Worm (Caenorhabditis elegans): ENCODE measurements around the gene C34F11.5.

The C34F11.5 gene

DNA sequence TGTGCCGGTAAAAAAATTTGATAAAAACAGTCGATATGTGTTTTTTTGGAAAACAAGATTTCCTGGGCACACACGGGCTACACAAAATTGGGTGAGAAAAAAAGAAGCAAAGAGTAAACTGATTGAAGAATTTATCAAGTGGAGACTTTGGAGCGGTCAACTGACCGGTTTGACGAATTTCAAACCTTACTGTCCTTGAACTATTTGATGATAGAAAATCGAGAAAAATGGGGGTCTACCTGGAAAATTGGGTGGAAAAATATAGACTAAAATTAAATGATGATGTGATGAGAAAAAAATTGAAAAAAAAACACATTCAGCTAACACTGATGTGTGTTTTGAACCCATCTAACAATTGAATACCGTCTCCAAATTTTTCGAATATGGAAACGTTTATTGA, 15.2 kb downstream of the C34F11.5 start, which contains the start of gene C34F11.8 (continued):
- TF ChIP-seq lsy-2 (tag; optimal IDR thresholded peaks at IDR 0.05) (peak in 1 of 2 experiments; percentile 14), mab-9 (GFP tag; IDR thresholded peaks at IDR 0.05) (no peak), efl-1 (optimal IDR thresholded peaks at IDR 0.05) (no peak), efl-1 (GFP tag; optimal IDR thresholded peaks at IDR 0.05 in 1 of 2) (no peak)

DNA sequence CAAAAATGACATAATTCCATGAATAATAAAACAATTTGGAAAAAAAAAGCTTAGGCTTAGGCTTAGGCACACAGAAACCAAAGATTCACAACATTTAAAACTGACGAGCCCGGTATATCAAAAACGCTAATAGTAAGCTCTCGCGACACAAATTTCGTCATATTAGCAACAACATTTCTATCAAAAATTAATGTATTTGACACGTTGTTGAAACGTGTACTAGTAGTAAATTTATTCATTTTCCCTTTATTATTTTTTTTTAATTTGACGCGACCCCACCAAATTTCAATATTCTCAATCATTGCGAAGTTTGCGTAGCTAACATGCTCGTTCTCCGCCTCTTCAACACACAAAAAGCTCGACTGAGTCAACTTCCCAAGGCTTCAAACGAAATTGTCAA, 16.4 kb downstream of the C34F11.5 start, which contains the start of gene C34F11.2:
TSS of gene C34F11.2 (plus strand) at position 301 of the 400 bp plus-strand sequence.
- TF ChIP-seq C34B4.2 (tag; optimal IDR thresholded peaks at IDR 0.05) (no peak), grh-1 (GFP tag; IDR thresholded peaks at IDR 0.05) (no peak), irx-1 (tag; optimal IDR thresholded peaks at IDR 0.05) (no peak), pag-3 (tag; optimal IDR thresholded peaks at IDR 0.05; ENCODE audit: borderline replicate concordance, insufficient read depth) (no peak), swsn-7 (tag; optimal IDR thresholded peaks at IDR 0.05) (no peak), lin-15B (tag; optimal IDR thresholded peaks at IDR 0.05) (no peak)

DNA sequence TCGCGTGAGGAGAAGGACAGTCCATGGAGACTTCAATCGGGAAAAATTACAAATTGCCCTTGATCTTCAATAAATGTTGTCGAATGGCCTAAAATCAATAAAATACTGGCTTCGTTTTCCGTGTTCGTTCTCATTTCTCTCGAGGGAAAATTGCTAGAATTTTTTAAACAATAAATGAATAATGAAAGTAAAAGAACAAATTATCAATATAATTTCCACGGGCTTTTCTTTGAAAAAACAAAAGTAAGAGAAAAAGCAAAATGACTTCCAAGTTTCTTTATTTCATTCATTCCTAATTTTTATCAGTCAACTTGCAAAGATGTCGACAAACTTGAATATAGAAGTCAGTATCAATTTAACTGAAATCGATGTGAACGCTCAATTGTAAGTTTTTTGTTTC, 17.1 kb downstream of the C34F11.5 start, which contains the start of gene C34F11.1:
TSS of gene C34F11.1 (plus strand) at position 301 of the 400 bp plus-strand sequence.
- TF ChIP-seq isw-1 (GFP tag; IDR thresholded peaks at IDR 0.05): no peak
- TF ChIP-seq hlh-4 (tag; optimal IDR thresholded peaks at IDR 0.05): no peak
- no peak for TF ChIP-seq egl-13 (tag; optimal IDR thresholded peaks at IDR 0.05)
- no peak for TF ChIP-seq lin-39 (tag; optimal IDR thresholded peaks at IDR 0.05)
- no peak for TF ChIP-seq pax-3 (tag; optimal IDR thresholded peaks at IDR 0.05)

DNA sequence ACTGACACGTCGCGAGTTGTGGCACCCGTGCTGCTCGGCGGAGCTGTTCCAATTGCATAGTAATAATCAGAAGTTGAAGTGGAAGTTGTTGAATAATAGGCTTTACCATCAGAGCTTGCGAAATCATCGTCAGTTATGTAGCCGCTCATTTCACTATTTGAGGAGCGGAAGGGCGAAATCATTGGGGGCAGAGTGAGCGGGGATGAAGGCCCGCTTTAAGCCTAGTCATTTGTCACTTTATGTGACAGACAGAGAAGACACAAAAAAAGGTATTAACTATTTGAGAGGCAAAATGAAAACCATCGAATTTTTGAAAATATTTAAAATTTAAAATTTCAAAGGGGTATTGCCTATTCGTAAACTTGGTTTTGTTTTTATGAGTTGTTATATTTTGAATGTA, 22.7 kb downstream of the C34F11.5 start:
- no peak for TF ChIP-seq efl-1 (optimal IDR thresholded peaks at IDR 0.05)
- peak in 1 of 2 experiments; percentile 58 for TF ChIP-seq efl-1 (GFP tag; optimal IDR thresholded peaks at IDR 0.05 in 1 of 2)
- TF ChIP-seq dpl-1 (GFP tag; optimal IDR thresholded peaks at IDR 0.05): no peak

DNA sequence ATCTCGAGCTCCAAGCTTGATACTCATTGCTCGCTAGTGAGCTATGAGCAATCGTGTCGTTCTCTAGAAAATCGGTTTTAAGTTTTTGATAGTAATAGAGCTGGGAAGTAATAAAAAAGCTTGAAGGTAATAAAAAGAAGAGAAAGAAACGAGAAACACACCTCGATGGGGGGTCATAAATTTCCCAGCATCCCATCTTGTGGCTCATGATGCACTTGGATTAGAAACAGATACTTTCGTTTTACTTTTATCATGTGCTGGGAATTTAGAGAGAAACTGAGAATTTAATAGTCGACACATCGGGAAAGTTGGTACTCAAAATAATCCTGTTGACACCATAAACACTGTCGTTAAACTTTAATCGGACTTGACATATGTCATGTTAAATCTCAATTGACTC, 25.0 kb downstream of the C34F11.5 start:
- TF ChIP-seq rnt-1 (tag; optimal IDR thresholded peaks at IDR 0.05) (peak; percentile 65), lsy-2 (tag; optimal IDR thresholded peaks at IDR 0.05) (peak in 1 of 2 experiments; percentile 19), unc-86 (tag; optimal IDR thresholded peaks at IDR 0.05) (no peak), dsc-1 (tag; optimal IDR thresholded peaks at IDR 0.05) (peak; percentile 96), unc-130 (tag; optimal IDR thresholded peaks at IDR 0.05) (peak; percentile 16), nhr-71 (tag; optimal IDR thresholded peaks at IDR 0.05) (peak; percentile 36), ztf-11 (tag; optimal IDR thresholded peaks at IDR 0.05) (no peak), snpc-4 (tag; optimal IDR thresholded peaks at IDR 0.05) (no peak), C16A3.4 (tag; optimal IDR thresholded peaks at IDR 0.05) (peak; percentile 2), fkh-4 (tag; optimal IDR thresholded peaks at IDR 0.05; ENCODE audit: borderline replicate concordance) (peak; percentile 73), snu-23 (GFP tag; optimal IDR thresholded peaks at IDR 0.05) (peak; percentile 16)

DNA sequence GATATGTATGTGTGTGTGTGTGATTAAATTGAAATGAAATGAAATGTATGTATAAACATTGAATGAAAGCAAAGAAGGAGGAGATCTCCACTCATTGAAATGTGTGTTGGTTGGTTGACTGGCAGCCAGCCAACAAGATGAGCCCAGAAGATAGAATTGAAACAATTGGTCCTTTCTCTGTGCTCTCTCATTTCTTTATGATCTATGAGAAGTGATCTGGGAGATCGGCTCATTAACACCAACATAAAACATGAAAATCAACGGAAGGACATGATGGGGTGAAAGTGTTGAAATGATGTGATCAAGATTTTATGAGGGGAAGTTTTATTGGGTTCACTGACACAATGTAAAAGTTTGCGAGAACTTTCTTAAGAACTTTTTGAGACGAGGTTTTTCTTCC, 27.2 kb downstream of the C34F11.5 start:
- peak; percentile 1 for TF ChIP-seq snu-23 (GFP tag; optimal IDR thresholded peaks at IDR 0.05)
- no peak for TF ChIP-seq mab-9 (GFP tag; IDR thresholded peaks at IDR 0.05)
- TF ChIP-seq isw-1 (GFP tag; IDR thresholded peaks at IDR 0.05): no peak
- TF ChIP-seq ceh-90 (tag; optimal IDR thresholded peaks at IDR 0.05): no peak
- TF ChIP-seq nhr-19 (GFP tag; conservative IDR thresholded peaks at IDR 0.05): no peak
- no peak for TF ChIP-seq fos-1 (tag; optimal IDR thresholded peaks at IDR 0.05)
- no peak for TF ChIP-seq fkh-10 (GFP tag; optimal IDR thresholded peaks at IDR 0.05)
- TF ChIP-seq lin-39 (tag; optimal IDR thresholded peaks at IDR 0.05): no peak
- no peak for TF ChIP-seq efl-1 (optimal IDR thresholded peaks at IDR 0.05)
- TF ChIP-seq efl-1 (GFP tag; optimal IDR thresholded peaks at IDR 0.05 in 1 of 2): no peak
- no peak for TF ChIP-seq tbx-2 (tag; optimal IDR thresholded peaks at IDR 0.05)
- TF ChIP-seq lin-14 (GFP tag; optimal IDR thresholded peaks at IDR 0.05): peak; percentile 5
- TF ChIP-seq dsc-1 (tag; optimal IDR thresholded peaks at IDR 0.05): peak; percentile 32
- TF ChIP-seq nhr-71 (tag; optimal IDR thresholded peaks at IDR 0.05): peak; percentile 41
- no peak for TF ChIP-seq C16A3.4 (tag; optimal IDR thresholded peaks at IDR 0.05)
- no peak for TF ChIP-seq ets-5 (GFP tag; IDR thresholded peaks at IDR 0.05)
- TF ChIP-seq nhr-84 (tag; optimal IDR thresholded peaks at IDR 0.05): no peak
- TF ChIP-seq lsy-2 (tag; optimal IDR thresholded peaks at IDR 0.05): peak in 1 of 2 experiments; percentile 1
- TF ChIP-seq rnt-1 (tag; optimal IDR thresholded peaks at IDR 0.05): peak; percentile 72
- TF ChIP-seq nhr-76 (tag; optimal IDR thresholded peaks at IDR 0.05): no peak
- TF ChIP-seq sup-37 (GFP tag; optimal IDR thresholded peaks at IDR 0.05): no peak
- TF ChIP-seq blmp-1 (tag; optimal IDR thresholded peaks at IDR 0.05): no peak
- no peak for TF ChIP-seq egl-13 (tag; optimal IDR thresholded peaks at IDR 0.05)
- TF ChIP-seq nhr-28 (tag; optimal IDR thresholded peaks at IDR 0.05): no peak

Data from whole organism, L1 larva.